Fruit fly (Drosophila melanogaster) whole organism: ENCODE data around the gene CG32264.

Source experiments
- CG8478 ChIP-seq: fragments of >200 bp; optimal IDR thresholded peaks from 2 replicates; lab custom pipeline; 2018; ENCODE audit warnings: inconsistent platforms
- pan ChIP-seq: fragments of >200 bp; optimal IDR thresholded peaks from 2 replicates; lab custom pipeline; 2017
- psq ChIP-seq: fragments of >200 bp; optimal IDR thresholded peaks from 2 replicates; lab custom pipeline; 2017
- usp ChIP-seq: fragments of >200 bp; optimal IDR thresholded peaks from 2 replicates; lab custom pipeline; 2017; ENCODE audit warnings: missing biosample characterization, missing genetic modification characterization, mixed read lengths

dm6 chr3L:3772284-3772987, 33.8 kb downstream of the CG32264 start:
- TF ChIP-seq pan (lab: Kevin White, UChicago) (no peak), psq (lab: Kevin White, UChicago) (no peak), CG8478 (lab: Kevin White, UChicago) (no peak), usp (no peak)
